Fruit fly (Drosophila melanogaster) whole organism, embryonic: ENCODE measurements around the gene CG5509.

Source experiments
- CG12104 ChIP-seq: fragments of 200-800 bp; sonication (Bioruptor generic); optimal IDR thresholded peaks from 3 replicates; lab custom pipeline; 2016; ENCODE audit warnings: missing biosample characterization, missing genetic modification characterization
- CG12391 ChIP-seq: fragments of 200-800 bp; sonication (Bioruptor generic); optimal IDR thresholded peaks from 3 replicates; lab custom pipeline; 2018; ENCODE audit warnings: missing biosample characterization, mild to moderate bottlenecking, missing genetic modification characterization, moderate library complexity
- CG12659 ChIP-seq: fragments of 200-800 bp; sonication (Bioruptor generic); optimal IDR thresholded peaks from 3 replicates; lab custom pipeline; 2017; ENCODE audit warnings: mild to moderate bottlenecking, missing biosample characterization, missing genetic modification reagents, missing genetic modification characterization
- CG13287 ChIP-seq: fragments of 200-800 bp; sonication (Bioruptor generic); IDR thresholded peaks from 2 replicates; pipeline ENCODE4 v1.3.6; 2022; ENCODE audit warnings: missing biosample characterization, missing genetic modification characterization; ENCODE audit not compliant: partially characterized antibody
- CG17829 ChIP-seq: fragments of 200-800 bp; optimal IDR thresholded peaks from 2 replicates; lab custom pipeline; 2019; ENCODE audit warnings: missing biosample characterization, mild to moderate bottlenecking, missing genetic modification characterization, moderate library complexity
- CG2116 ChIP-seq: fragments of 200-800 bp; sonication (Bioruptor generic); optimal IDR thresholded peaks from 3 replicates; lab custom pipeline; 2018; ENCODE audit warnings: missing biosample characterization, mild to moderate bottlenecking, missing genetic modification characterization
- CG2889 ChIP-seq: fragments of 200-800 bp; sonication (Bioruptor generic); IDR thresholded peaks from 3 replicates; pipeline ENCODE4 v1.3.6; 2022; ENCODE audit warnings: missing biosample characterization, missing genetic modification characterization
- CG30020 ChIP-seq: fragments of 200-800 bp; optimal IDR thresholded peaks from 2 replicates; lab custom pipeline; 2019; ENCODE audit warnings: missing biosample characterization, mild to moderate bottlenecking, missing genetic modification characterization, moderate library complexity
- CG34224 ChIP-seq: fragments of 200-800 bp; sonication (Bioruptor generic); IDR thresholded peaks from 3 replicates; pipeline ENCODE4 v1.3.6; 2022; ENCODE audit warnings: missing biosample characterization, missing genetic modification characterization; ENCODE audit not compliant: partially characterized antibody
- CG34376 ChIP-seq: fragments of 200-800 bp; sonication (Bioruptor generic); optimal IDR thresholded peaks from 2 replicates; lab custom pipeline; 2018; ENCODE audit warnings: missing biosample characterization, mild to moderate bottlenecking, missing genetic modification characterization
- CG4617 ChIP-seq: fragments of 200-800 bp; sonication (Bioruptor generic); optimal IDR thresholded peaks from 3 replicates; lab custom pipeline; 2016; ENCODE audit warnings: missing biosample characterization, missing genetic modification characterization, borderline replicate concordance
- CG6791 ChIP-seq: fragments of 200-800 bp; sonication (Bioruptor generic); IDR thresholded peaks from 3 replicates; pipeline ENCODE4 v1.3.6; 2022; ENCODE audit warnings: missing biosample characterization, missing genetic modification characterization; ENCODE audit not compliant: partially characterized antibody
- CG7963 ChIP-seq: fragments of 200-800 bp; sonication (Bioruptor generic); IDR thresholded peaks from 3 replicates; pipeline ENCODE4 v1.3.6; 2022; ENCODE audit warnings: missing biosample characterization, missing genetic modification characterization; ENCODE audit not compliant: partially characterized antibody
- CG8359 ChIP-seq: fragments of 200-800 bp; sonication (Bioruptor generic); optimal IDR thresholded peaks from 2 replicates; lab custom pipeline; 2017; ENCODE audit warnings: missing biosample characterization, mild to moderate bottlenecking, missing genetic modification characterization, borderline replicate concordance
- CG8924 ChIP-seq: fragments of 200-800 bp; optimal IDR thresholded peaks from 3 replicates; lab custom pipeline; 2019; ENCODE audit warnings: missing biosample characterization, mild to moderate bottlenecking, missing genetic modification characterization, moderate library complexity
- CG9727 ChIP-seq: fragments of 200-800 bp; sonication (Bioruptor generic); optimal IDR thresholded peaks from 3 replicates; lab custom pipeline; 2017; ENCODE audit warnings: missing biosample characterization, mild to moderate bottlenecking, missing genetic modification characterization
- Dll ChIP-seq: fragments of 200-800 bp; sonication (Bioruptor generic); IDR thresholded peaks from 4 replicates; pipeline ENCODE4 v1.3.6; 2022; ENCODE audit warnings: missing biosample characterization, missing genetic modification characterization; ENCODE audit not compliant: partially characterized antibody
- Doc3 ChIP-seq: fragments of 200-800 bp; sonication (Bioruptor generic); IDR thresholded peaks from 3 replicates; pipeline ENCODE4 v1.3.6; 2022; ENCODE audit warnings: missing biosample characterization, missing genetic modification characterization; ENCODE audit not compliant: partially characterized antibody
- MESR4 ChIP-seq: fragments of 200-800 bp; sonication (Bioruptor generic); optimal IDR thresholded peaks from 2 replicates; lab custom pipeline; 2018; ENCODE audit warnings: missing biosample characterization, mild to moderate bottlenecking, missing genetic modification characterization, moderate library complexity
- MTF-1 ChIP-seq: fragments of 200-800 bp; sonication (Bioruptor generic); optimal IDR thresholded peaks from 2 replicates; lab custom pipeline; 2018; ENCODE audit warnings: missing biosample characterization, mild to moderate bottlenecking, missing genetic modification characterization, borderline replicate concordance
- Max ChIP-seq: fragments of 200-800 bp; sonication (Bioruptor generic); optimal IDR thresholded peaks from 2 replicates; lab custom pipeline; 2016; ENCODE audit warnings: missing biosample characterization, mild to moderate bottlenecking, missing genetic modification characterization
- Stat92E ChIP-seq, 3 experiments: fragments of >200 bp in 2 of 3; fragments of 200-800 bp in 1 of 3; sonication (Bioruptor generic) in 1 of 3; optimal IDR thresholded peaks; 2 replicates each; lab custom pipeline; 2017 to 2019; ENCODE audit warnings: missing biosample characterization in 3 of 3, missing genetic modification characterization in 3 of 3, mild to moderate bottlenecking in 1 of 3, moderate library complexity in 1 of 3
- Usf ChIP-seq: fragments of 200-800 bp; sonication (Bioruptor generic); optimal IDR thresholded peaks from 2 replicates; lab custom pipeline; 2017; ENCODE audit warnings: missing genotype, missing biosample characterization, missing genetic modification characterization
- YL-1 ChIP-seq: fragments of 200-800 bp; sonication (Bioruptor generic); optimal IDR thresholded peaks from 3 replicates; lab custom pipeline; 2017; ENCODE audit warnings: missing biosample characterization, mild to moderate bottlenecking, missing genetic modification characterization
- al ChIP-seq: fragments of 200-800 bp; sonication (Bioruptor generic); IDR thresholded peaks from 2 replicates; pipeline ENCODE4 v1.3.6; 2022; ENCODE audit warnings: missing biosample characterization, missing genetic modification characterization
- ato ChIP-seq: fragments of 200-800 bp; sonication (Bioruptor generic); IDR thresholded peaks from 2 replicates; pipeline ENCODE4 v1.3.6; 2022; ENCODE audit warnings: missing biosample characterization, missing genetic modification characterization; ENCODE audit not compliant: partially characterized antibody
- bbx ChIP-seq: fragments of 200-800 bp; sonication (Bioruptor generic); IDR thresholded peaks from 2 replicates; pipeline ENCODE4 v1.3.6; 2022; ENCODE audit warnings: missing biosample characterization, missing genetic modification characterization; ENCODE audit not compliant: partially characterized antibody
- br ChIP-seq: fragments of >200 bp; optimal IDR thresholded peaks from 2 replicates; lab custom pipeline; 2017
- cad ChIP-seq: fragments of >200 bp; optimal IDR thresholded peaks from 2 replicates; lab custom pipeline; 2017; ENCODE audit warnings: missing biosample characterization, missing genetic modification characterization
- corto ChIP-seq: fragments of 200-800 bp; sonication (Bioruptor generic); optimal IDR thresholded peaks from 2 replicates; lab custom pipeline; 2016; ENCODE audit warnings: missing biosample characterization, mild to moderate bottlenecking, missing genetic modification characterization, moderate library complexity
- dmrt11E ChIP-seq: fragments of 200-800 bp; sonication (Bioruptor generic); optimal IDR thresholded peaks from 3 replicates; lab custom pipeline; 2018; ENCODE audit warnings: missing biosample characterization, mild to moderate bottlenecking, missing genetic modification characterization, moderate library complexity
- exex ChIP-seq: fragments of 200-800 bp; sonication (Bioruptor generic); optimal IDR thresholded peaks from 4 replicates; lab custom pipeline; 2018; ENCODE audit warnings: missing biosample characterization, mild to moderate bottlenecking, missing genetic modification characterization, moderate library complexity
- gcm ChIP-seq: fragments of 200-800 bp; sonication (Bioruptor generic); optimal IDR thresholded peaks from 2 replicates; lab custom pipeline; 2019; ENCODE audit warnings: missing biosample characterization, mild to moderate bottlenecking, missing genetic modification characterization, moderate library complexity
- gfzf ChIP-seq: fragments of 200-800 bp; sonication (Bioruptor generic); optimal IDR thresholded peaks from 2 replicates; lab custom pipeline; 2016; ENCODE audit warnings: missing biosample characterization, mild to moderate bottlenecking, missing genetic modification characterization, moderate library complexity
- hb ChIP-seq: fragments of 200-800 bp; sonication (Bioruptor generic); IDR thresholded peaks from 3 replicates; pipeline ENCODE4 v1.3.6; 2022; ENCODE audit warnings: missing biosample characterization, missing genetic modification characterization; ENCODE audit not compliant: partially characterized antibody
- insv ChIP-seq, 2 experiments: fragments of 200-800 bp; sonication (Bioruptor generic); optimal IDR thresholded peaks; 3 replicates each; lab custom pipeline; 2016 to 2018; ENCODE audit warnings: missing biosample characterization in 2 of 2, missing genetic modification characterization in 2 of 2
- mirr ChIP-seq: fragments of 200-800 bp; sonication (Bioruptor generic); optimal IDR thresholded peaks from 3 replicates; lab custom pipeline; 2018; ENCODE audit warnings: missing biosample characterization, mild to moderate bottlenecking, missing genetic modification characterization
- rib ChIP-seq: fragments of 200-800 bp; sonication (Bioruptor generic); IDR thresholded peaks from 2 replicates; pipeline ENCODE4 v1.3.6; 2022; ENCODE audit warnings: missing biosample characterization, missing genetic modification characterization
- row ChIP-seq: fragments of 200-800 bp; sonication (Bioruptor generic); IDR thresholded peaks from 3 replicates; pipeline ENCODE4 v1.3.6; 2022; ENCODE audit warnings: missing biosample characterization, missing genetic modification characterization
- shn ChIP-seq: fragments of 200-800 bp; sonication (Bioruptor generic); optimal IDR thresholded peaks from 3 replicates; lab custom pipeline; 2016; ENCODE audit warnings: missing biosample characterization, missing genetic modification characterization
- stwl ChIP-seq: fragments of 200-800 bp; sonication (Bioruptor generic); optimal IDR thresholded peaks from 3 replicates; lab custom pipeline; 2018; ENCODE audit warnings: missing biosample characterization, mild to moderate bottlenecking, missing genetic modification characterization, moderate library complexity
- vnd ChIP-seq: fragments of 200-800 bp; sonication (Bioruptor generic); IDR thresholded peaks from 3 replicates; pipeline ENCODE4 v1.3.6; 2022; ENCODE audit warnings: missing biosample characterization, missing genetic modification characterization; ENCODE audit not compliant: partially characterized antibody
- wek ChIP-seq: fragments of 200-800 bp; sonication (Bioruptor generic); optimal IDR thresholded peaks from 3 replicates; lab custom pipeline; 2018; ENCODE audit warnings: missing biosample characterization, mild to moderate bottlenecking, missing genetic modification characterization, moderate library complexity
- yki ChIP-seq: fragments of >200 bp; optimal IDR thresholded peaks from 3 replicates; lab custom pipeline; 2018
- zen2 ChIP-seq: fragments of 200-800 bp; sonication (Bioruptor generic); IDR thresholded peaks from 3 replicates; pipeline ENCODE4 v1.3.6; 2022; ENCODE audit warnings: missing biosample characterization, missing genetic modification characterization; ENCODE audit not compliant: partially characterized antibody

CG5509 gene

dm6 chr3R:12411449-12411848 is 40.8 kb upstream of the CG5509 start:
- no peak for TF ChIP-seq MTF-1
- TF ChIP-seq exex (tag; lab: Kevin White, UChicago), result peak; percentile 59

dm6 chr3R:12413274-12413958 is 38.8 kb upstream of the CG5509 start, which contains the start of the genes Dip-C and pps:
Gene Dip-C, minus strand, starts transcription at chr3R:12413759.
Gene pps, plus strand, starts transcription at chr3R:12413828.
- no peak for TF ChIP-seq Max
- peak; percentile 40; the same call in 1 of the 3 replicates for TF ChIP-seq hb (GFP tag; lab: Robert Waterston, UW)
- TF ChIP-seq dmrt11E (tag; lab: Kevin White, UChicago), result no peak
- peak; percentile 84 for TF ChIP-seq YL-1 (GFP tag; lab: Kevin White, UChicago)
- TF ChIP-seq corto, result no peak
- TF ChIP-seq CG7963 (GFP tag; lab: Robert Waterston, UW), result peak; percentile 39; the same call in 1 of the 3 replicates
- TF ChIP-seq CG12659 (GFP tag; lab: Kevin White, UChicago), result peak; percentile 63
- TF ChIP-seq gfzf (GFP tag; lab: Kevin White, UChicago), result peak; percentile 80
- peak in 1 of 2 experiments; percentile 22 for TF ChIP-seq insv (GFP tag; optimal IDR thresholded peaks at IDR 0.05; lab: Kevin White, UChicago)
- no peak for TF ChIP-seq yki (lab: Kevin White, UChicago)
- no peak for TF ChIP-seq cad (GFP tag; lab: Kevin White, UChicago)
- TF ChIP-seq rib, result no peak
- TF ChIP-seq zen2, result peak; percentile 55; the same call in 2 of the 3 replicates
- peak; percentile 12 for TF ChIP-seq CG12104 (GFP tag; lab: Kevin White, UChicago)
- TF ChIP-seq CG4617 (GFP tag; lab: Kevin White, UChicago), result peak; percentile 85
- no peak for TF ChIP-seq CG8359 (GFP tag; lab: Kevin White, UChicago)
- TF ChIP-seq br (lab: Kevin White, UChicago), result no peak
- peak; percentile 73 for TF ChIP-seq row (GFP tag; lab: Robert Waterston, UW)
- TF ChIP-seq vnd (GFP tag; lab: Robert Waterston, UW), result peak; percentile 58; the same call in 2 of the 3 replicates
- TF ChIP-seq CG9727, result peak; percentile 28
- peak; percentile 81 for TF ChIP-seq CG6791
- peak; percentile 52 for TF ChIP-seq CG12391
- peak; percentile 37 for TF ChIP-seq CG8924 (tag; lab: Kevin White, UChicago)
- TF ChIP-seq bbx (GFP tag; lab: Robert Waterston, UW), result peak; percentile 80
- TF ChIP-seq mirr (GFP tag; lab: Kevin White, UChicago), result peak; percentile 23
- peak; percentile 13 for TF ChIP-seq wek (GFP tag; lab: Kevin White, UChicago)
- TF ChIP-seq CG30020 (tag; lab: Kevin White, UChicago), result peak; percentile 27
- peak; percentile 65; the same call in 2 of the 3 replicates for TF ChIP-seq Doc3 (GFP tag; lab: Robert Waterston, UW)
- TF ChIP-seq CG34224, result peak; percentile 70
- TF ChIP-seq al, result no peak
- TF ChIP-seq Usf, result no peak
- TF ChIP-seq ato, result peak; percentile 58; the same call in 1 of the 2 replicates
- TF ChIP-seq CG13287, result peak; percentile 85
- peak; percentile 60 for TF ChIP-seq gcm (GFP tag; lab: Kevin White, UChicago)
- peak; percentile 44 for TF ChIP-seq CG34376 (GFP tag; lab: Kevin White, UChicago)
- TF ChIP-seq stwl (tag; lab: Kevin White, UChicago), result peak; percentile 91
- peak; percentile 75 for TF ChIP-seq Dll (GFP tag; lab: Robert Waterston, UW)
- peak; percentile 35 for TF ChIP-seq CG2116
- TF ChIP-seq shn, result no peak
- no peak for TF ChIP-seq CG2889 (GFP tag; lab: Robert Waterston, UW)
- TF ChIP-seq CG17829 (tag; lab: Kevin White, UChicago), result peak; percentile 56
- TF ChIP-seq Stat92E (GFP tag; optimal IDR thresholded peaks at IDR 0.05; lab: Kevin White, UChicago), result no peak
- TF ChIP-seq MESR4, result peak; percentile 49
